Worm (Caenorhabditis elegans) whole organism, mixed stage, embryonic: Measurements from ENCODE around the gene pqn-89.

Experiments used
- M03D4.4 ChIP-seq: sonication (generic microtip); optimal IDR thresholded peaks from 2 replicates; lab custom pipeline; 2017; ENCODE audit warnings: mild to moderate bottlenecking, missing genetic modification characterization, missing compliant biosample characterization
- bed-3 ChIP-seq: fragments of 200-800 bp; sonication (Bioruptor generic); optimal IDR thresholded peaks from 3 replicates; lab custom pipeline; 2018; ENCODE audit warnings: mild to moderate bottlenecking, missing genetic modification characterization, moderate library complexity, missing compliant biosample characterization
- blmp-1 ChIP-seq: fragments of 150-350 bp; optimal IDR thresholded peaks from 2 replicates; lab custom pipeline; 2014; ENCODE audit warnings: missing biosample characterization, missing genetic modification characterization
- ceh-39 ChIP-seq: fragments of 150-350 bp; optimal IDR thresholded peaks from 2 replicates; lab custom pipeline; 2014; ENCODE audit warnings: missing biosample characterization, missing genetic modification characterization
- ceh-43 ChIP-seq: fragments of 200-800 bp; sonication (Bioruptor generic); optimal IDR thresholded peaks from 2 replicates; lab custom pipeline; 2018; ENCODE audit warnings: mild to moderate bottlenecking, missing genetic modification characterization, moderate library complexity, missing compliant biosample characterization
- ceh-83 ChIP-seq: fragments of 200-800 bp; sonication (Bioruptor generic); optimal IDR thresholded peaks from 2 replicates; lab custom pipeline; 2018; ENCODE audit warnings: mild to moderate bottlenecking, missing genetic modification characterization, missing compliant biosample characterization
- cnd-1 ChIP-seq: fragments of 200-800 bp; sonication (Bioruptor generic); optimal IDR thresholded peaks from 2 replicates; lab custom pipeline; 2018; ENCODE audit warnings: mild to moderate bottlenecking, missing genetic modification characterization, missing compliant biosample characterization
- drap-1 ChIP-seq: fragments of 200-800 bp; sonication (Bioruptor generic); optimal IDR thresholded peaks from 3 replicates; lab custom pipeline; 2018; ENCODE audit warnings: mild to moderate bottlenecking, missing genetic modification characterization, missing compliant biosample characterization
- elt-1 ChIP-seq: sonication (generic microtip); optimal IDR thresholded peaks from 2 replicates; lab custom pipeline; 2017; ENCODE audit warnings: missing genetic modification characterization, mild to moderate bottlenecking, missing compliant biosample characterization, antibody characterized with exemption, moderate library complexity, borderline replicate concordance; ENCODE audit not compliant: insufficient read depth
- elt-3 ChIP-seq: fragments of 150-350 bp; optimal IDR thresholded peaks from 2 replicates; lab custom pipeline; 2014; ENCODE audit warnings: missing biosample characterization, missing genetic modification characterization
- flh-1 ChIP-seq: fragments of 200-800 bp; sonication (Bioruptor generic); optimal IDR thresholded peaks from 2 replicates; lab custom pipeline; 2018; ENCODE audit warnings: mild to moderate bottlenecking, missing genetic modification characterization, moderate library complexity, missing compliant biosample characterization
- ham-2 ChIP-seq: fragments of 200-800 bp; sonication (Bioruptor generic); optimal IDR thresholded peaks from 2 replicates; lab custom pipeline; 2018; ENCODE audit warnings: mild to moderate bottlenecking, missing genetic modification characterization, missing compliant biosample characterization
- hlh-1 ChIP-seq: fragments of 150-350 bp; optimal IDR thresholded peaks from 2 replicates; lab custom pipeline; 2014; ENCODE audit warnings: missing biosample characterization, missing genetic modification reagents, missing genetic modification characterization
- lin-13 ChIP-seq: fragments of 150-350 bp; optimal IDR thresholded peaks from 2 replicates; lab custom pipeline; 2014; ENCODE audit warnings: missing biosample characterization, missing genetic modification characterization
- lin-32 ChIP-seq: fragments of 200-800 bp; sonication (Bioruptor generic); optimal IDR thresholded peaks from 2 replicates; lab custom pipeline; 2018; ENCODE audit warnings: mild to moderate bottlenecking, missing genetic modification characterization, missing compliant biosample characterization
- lsy-2 ChIP-seq: fragments of 150-350 bp; optimal IDR thresholded peaks from 2 replicates; lab custom pipeline; 2014; ENCODE audit warnings: missing biosample characterization, missing genetic modification characterization
- mab-5 ChIP-seq: fragments of 150-350 bp; optimal IDR thresholded peaks from 2 replicates; lab custom pipeline; 2014; ENCODE audit warnings: missing biosample characterization, missing genetic modification characterization
- mep-1 ChIP-seq: fragments of 150-350 bp; optimal IDR thresholded peaks from 2 replicates; lab custom pipeline; 2017; ENCODE audit warnings: missing biosample characterization, missing genetic modification reagents, missing genetic modification characterization, inconsistent platforms
- mls-2 ChIP-seq: sonication (generic microtip); optimal IDR thresholded peaks from 2 replicates; lab custom pipeline; 2016; ENCODE audit warnings: mild to moderate bottlenecking, missing genetic modification characterization, moderate library complexity, missing compliant biosample characterization
- nhr-12 ChIP-seq: fragments of 150-350 bp; optimal IDR thresholded peaks from 2 replicates; lab custom pipeline; 2014; ENCODE audit warnings: missing biosample characterization, missing genetic modification characterization
- nhr-2 ChIP-seq: fragments of 150-350 bp; optimal IDR thresholded peaks from 2 replicates; lab custom pipeline; 2014; ENCODE audit warnings: missing biosample characterization, missing genetic modification characterization
- nhr-28 ChIP-seq: fragments of 150-350 bp; optimal IDR thresholded peaks from 2 replicates; lab custom pipeline; 2014; ENCODE audit warnings: missing biosample characterization, missing genetic modification characterization
- nhr-76 ChIP-seq: sonication (generic microtip); optimal IDR thresholded peaks from 2 replicates; lab custom pipeline; 2017; ENCODE audit warnings: missing biosample characterization, missing genetic modification characterization
- pha-4 ChIP-seq: fragments of 150-350 bp; optimal IDR thresholded peaks from 2 replicates; lab custom pipeline; 2018; ENCODE audit warnings: missing biosample characterization, missing genetic modification reagents, missing genetic modification characterization
- sem-2 ChIP-seq: fragments of 200-800 bp; sonication (Bioruptor generic); optimal IDR thresholded peaks from 2 replicates; lab custom pipeline; 2018; ENCODE audit warnings: mild to moderate bottlenecking, missing genetic modification characterization, missing compliant biosample characterization
- snpc-4 ChIP-seq: fragments of 150-350 bp; optimal IDR thresholded peaks from 2 replicates; lab custom pipeline; 2014; ENCODE audit warnings: missing biosample characterization, missing genetic modification characterization
- sptf-1 ChIP-seq: sonication (generic microtip); optimal IDR thresholded peaks from 2 replicates; lab custom pipeline; 2017; ENCODE audit warnings: mild to moderate bottlenecking, missing genetic modification characterization, moderate library complexity, missing compliant biosample characterization
- tbx-8 ChIP-seq: fragments of 200-800 bp; sonication (Bioruptor generic); optimal IDR thresholded peaks from 2 replicates; lab custom pipeline; 2018; ENCODE audit warnings: mild to moderate bottlenecking, missing genetic modification characterization, moderate library complexity, missing compliant biosample characterization
- unc-120 ChIP-seq: sonication (generic microtip); optimal IDR thresholded peaks from 2 replicates; lab custom pipeline; 2017; ENCODE audit warnings: missing genetic modification characterization, missing compliant biosample characterization; ENCODE audit not compliant: poor library complexity, severe bottlenecking
- unc-39 ChIP-seq: fragments of 150-350 bp; optimal IDR thresholded peaks from 2 replicates; lab custom pipeline; 2014; ENCODE audit warnings: missing biosample characterization, missing genetic modification characterization
- unc-62 ChIP-seq: fragments of 150-350 bp; optimal IDR thresholded peaks from 2 replicates; lab custom pipeline; 2014; ENCODE audit warnings: missing biosample characterization, missing genetic modification reagents, missing genetic modification characterization
- zip-8 ChIP-seq: fragments of 150-350 bp; optimal IDR thresholded peaks from 2 replicates; lab custom pipeline; 2014; ENCODE audit warnings: missing biosample characterization, missing genetic modification characterization
- ztf-11 ChIP-seq: fragments of 150-350 bp; optimal IDR thresholded peaks from 2 replicates; lab custom pipeline; 2014; ENCODE audit warnings: missing biosample characterization, missing genetic modification characterization

The pqn-89 gene

ce11 chrIV:6506424-6506823 lies at the start of gene pqn-89:
TSS of gene pqn-89 (plus strand) at chrIV:6506724.
- no peak for TF ChIP-seq lin-32
- TF ChIP-seq mls-2 (tag; lab: Kevin White, UChicago) = no peak
- no peak for TF ChIP-seq tbx-8 (GFP tag; lab: Kevin White, UChicago)
- no peak for TF ChIP-seq elt-1
- TF ChIP-seq nhr-76 (tag; lab: Kevin White, UChicago) = no peak
- TF ChIP-seq bed-3 (GFP tag; lab: Kevin White, UChicago) = no peak
- no peak for TF ChIP-seq sptf-1 (tag; lab: Kevin White, UChicago)
- no peak for TF ChIP-seq lin-13 (tag; lab: Kevin White, UChicago)
- TF ChIP-seq M03D4.4 (tag; lab: Kevin White, UChicago) = no peak
- TF ChIP-seq ham-2 = no peak
- TF ChIP-seq unc-62 (GFP tag; lab: Kevin White, UChicago) = no peak
- no peak for TF ChIP-seq nhr-12
- no peak for TF ChIP-seq drap-1 (GFP tag; lab: Kevin White, UChicago)
- no peak for TF ChIP-seq ceh-83 (GFP tag; lab: Kevin White, UChicago)
- no peak for TF ChIP-seq nhr-2
- TF ChIP-seq elt-3 (tag; lab: Kevin White, UChicago) = no peak
- no peak for TF ChIP-seq zip-8 (tag; lab: Kevin White, UChicago)
- no peak for TF ChIP-seq mab-5 (tag; lab: Kevin White, UChicago)
- no peak for TF ChIP-seq blmp-1
- no peak for TF ChIP-seq hlh-1 (tag; lab: Kevin White, UChicago)

ce11 chrIV:6457472-6457871 lies 49.1 kb upstream of the pqn-89 start, which contains the start of gene lgc-10:
TSS of gene lgc-10 (minus strand) at chrIV:6457572.
- no peak for TF ChIP-seq drap-1 (GFP tag; lab: Kevin White, UChicago)
- TF ChIP-seq snpc-4 (tag; lab: Kevin White, UChicago) = no peak
- TF ChIP-seq unc-120 (tag; lab: Kevin White, UChicago) = no peak
- no peak for TF ChIP-seq nhr-12
- TF ChIP-seq mls-2 (tag; lab: Kevin White, UChicago) = no peak
- no peak for TF ChIP-seq mab-5 (tag; lab: Kevin White, UChicago)
- no peak for TF ChIP-seq lsy-2 (tag; lab: Kevin White, UChicago)
- TF ChIP-seq lin-13 (tag; lab: Kevin White, UChicago) = no peak
- TF ChIP-seq sem-2 (GFP tag; lab: Kevin White, UChicago) = no peak
- no peak for TF ChIP-seq ceh-43 (GFP tag; lab: Kevin White, UChicago)

- TF ChIP-seq ztf-11 (tag; lab: Kevin White, UChicago) (no peak), drap-1 (GFP tag; lab: Kevin White, UChicago) (no peak), unc-39 (tag; lab: Kevin White, UChicago) (no peak), ceh-39 (tag; lab: Kevin White, UChicago) (no peak), pha-4 (tag; lab: Kevin White, UChicago) (no peak), flh-1 (GFP tag; lab: Kevin White, UChicago) (no peak), lin-13 (tag; lab: Kevin White, UChicago) (no peak), unc-120 (tag; lab: Kevin White, UChicago) (no peak), lin-32 (no peak), unc-62 (GFP tag; lab: Kevin White, UChicago) (no peak), hlh-1 (tag; lab: Kevin White, UChicago) (no peak), nhr-76 (tag; lab: Kevin White, UChicago) (no peak), nhr-28 (no peak), tbx-8 (GFP tag; lab: Kevin White, UChicago) (no peak), mls-2 (tag; lab: Kevin White, UChicago) (no peak), zip-8 (tag; lab: Kevin White, UChicago) (no peak), nhr-12 (no peak)
These were observed 45.9 kb upstream of the pqn-89 start for ce11 chrIV:6460596-6460995.

- TF ChIP-seq ham-2 = no peak
- TF ChIP-seq ztf-11 (tag; lab: Kevin White, UChicago) = no peak
- TF ChIP-seq nhr-76 (tag; lab: Kevin White, UChicago) = no peak
- TF ChIP-seq M03D4.4 (tag; lab: Kevin White, UChicago) = no peak
- no peak for TF ChIP-seq nhr-28
- no peak for TF ChIP-seq nhr-12
- no peak for TF ChIP-seq zip-8 (tag; lab: Kevin White, UChicago)
- no peak for TF ChIP-seq ceh-83 (GFP tag; lab: Kevin White, UChicago)
- TF ChIP-seq ceh-43 (GFP tag; lab: Kevin White, UChicago) = no peak
- no peak for TF ChIP-seq blmp-1
- no peak for TF ChIP-seq mep-1 (tag; lab: Kevin White, UChicago)
- TF ChIP-seq cnd-1 (tag; lab: Kevin White, UChicago) = no peak
These were observed 42.5 kb upstream of the pqn-89 start, which contains the start of gene acr-25 for ce11 chrIV:6464005-6464404. TSS of gene acr-25 (plus strand) at chrIV:6464305.
